Worm (Caenorhabditis elegans): ENCODE results near the gene M04D8.7.

DNA sequence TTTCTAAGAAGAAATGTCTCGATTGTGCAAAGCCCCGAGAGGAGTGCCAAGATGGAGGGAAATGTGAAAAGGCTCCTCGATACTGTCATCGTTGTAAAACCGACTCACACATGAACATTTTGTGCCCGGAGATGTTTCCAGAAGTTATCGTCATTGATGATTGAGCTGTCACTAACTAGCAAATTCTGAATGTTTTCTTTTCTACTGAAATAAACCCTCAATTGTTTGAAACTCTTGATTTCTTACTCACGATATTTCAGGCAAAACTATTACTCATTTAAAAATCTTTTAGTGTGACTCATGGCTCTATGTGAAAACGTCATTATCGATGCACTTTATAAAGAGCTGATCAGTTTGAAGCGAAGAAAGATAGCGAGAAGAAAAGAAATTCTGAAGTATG lies 47.9 kb downstream of the M04D8.7 start, which contains the start of gene T16H12.13:
- no peak for TF ChIP-seq tbx-2 (tag; optimal IDR thresholded peaks at IDR 0.05)
- no peak for TF ChIP-seq R02D3.7 (tag; optimal IDR thresholded peaks at IDR 0.05)
- no peak for TF ChIP-seq ceh-28 (tag; optimal IDR thresholded peaks at IDR 0.05)
- no peak for TF ChIP-seq jun-1 (tag; optimal IDR thresholded peaks at IDR 0.05)
- TF ChIP-seq ama-1 (optimal IDR thresholded peaks at IDR 0.05): no peak
- no peak for TF ChIP-seq fkh-2 (tag; optimal IDR thresholded peaks at IDR 0.05)
- no peak for TF ChIP-seq zag-1 (tag; optimal IDR thresholded peaks at IDR 0.05)
- TF ChIP-seq nhr-237 (tag; optimal IDR thresholded peaks at IDR 0.05): no peak
- no peak for TF ChIP-seq pqm-1 (tag; optimal IDR thresholded peaks at IDR 0.05)
- no peak for TF ChIP-seq unc-39 (tag; optimal IDR thresholded peaks at IDR 0.05)
